Fruit fly (Drosophila melanogaster) whole organism, pupa: ENCODE results near the gene elB.

Experiments
- CG10348 ChIP-seq: fragments of 200-800 bp; sonication (Bioruptor generic); IDR thresholded peaks from 2 replicates; pipeline ENCODE4 v1.3.6; 2022; ENCODE audit warnings: missing biosample characterization, missing genetic modification characterization
- CG12605 ChIP-seq: fragments of 200-800 bp; sonication (Bioruptor generic); IDR thresholded peaks from 2 replicates; pipeline ENCODE4 v1.3.6; 2022; ENCODE audit warnings: missing biosample characterization, missing genetic modification characterization
- CG13204 ChIP-seq: fragments of 200-800 bp; sonication (Bioruptor generic); optimal IDR thresholded peaks from 2 replicates; lab custom pipeline; 2018; ENCODE audit warnings: missing biosample characterization, mild to moderate bottlenecking, missing genetic modification characterization, moderate library complexity
- CG14655 ChIP-seq: fragments of 200-800 bp; sonication (Bioruptor generic); optimal IDR thresholded peaks from 3 replicates; lab custom pipeline; 2017; ENCODE audit warnings: mild to moderate bottlenecking, missing biosample characterization, missing genetic modification reagents, missing genetic modification characterization
- CG15710 ChIP-seq: fragments of 200-800 bp; sonication (Bioruptor generic); optimal IDR thresholded peaks from 2 replicates; lab custom pipeline; 2018; ENCODE audit warnings: missing biosample characterization, mild to moderate bottlenecking, missing genetic modification characterization, moderate library complexity
- CG17806 ChIP-seq: fragments of 200-800 bp; sonication (Bioruptor generic); optimal IDR thresholded peaks from 2 replicates; lab custom pipeline; 2018; ENCODE audit warnings: missing biosample characterization, mild to moderate bottlenecking, missing genetic modification characterization, moderate library complexity
- CG32121 ChIP-seq: fragments of 200-800 bp; sonication (Bioruptor generic); IDR thresholded peaks from 2 replicates; pipeline ENCODE4 v1.3.6; 2022; ENCODE audit warnings: missing biosample characterization, missing genetic modification characterization
- CG34367 ChIP-seq: fragments of 200-800 bp; sonication (Bioruptor generic); optimal IDR thresholded peaks from 2 replicates; lab custom pipeline; 2018; ENCODE audit warnings: missing biosample characterization, mild to moderate bottlenecking, missing genetic modification characterization
- CG4496 ChIP-seq: fragments of 200-800 bp; sonication (Bioruptor generic); IDR thresholded peaks from 3 replicates; pipeline ENCODE4 v1.3.6; 2022; ENCODE audit warnings: missing biosample characterization, missing genetic modification characterization
- CG8159 ChIP-seq: fragments of 200-800 bp; sonication (Bioruptor generic); optimal IDR thresholded peaks from 3 replicates; lab custom pipeline; 2018; ENCODE audit warnings: missing biosample characterization, mild to moderate bottlenecking, missing genetic modification characterization, moderate library complexity
- CG8301 ChIP-seq: fragments of 200-800 bp; sonication (Bioruptor generic); optimal IDR thresholded peaks from 2 replicates; lab custom pipeline; 2018; ENCODE audit warnings: missing biosample characterization, mild to moderate bottlenecking, missing genetic modification characterization
- CG9948 ChIP-seq: fragments of 200-800 bp; sonication (Bioruptor generic); optimal IDR thresholded peaks from 2 replicates; lab custom pipeline; 2018; ENCODE audit warnings: missing biosample characterization, mild to moderate bottlenecking, missing genetic modification characterization, moderate library complexity
- D1 ChIP-seq: fragments of 200-800 bp; sonication (Bioruptor generic); optimal IDR thresholded peaks from 2 replicates; lab custom pipeline; 2018; ENCODE audit warnings: missing biosample characterization, mild to moderate bottlenecking, missing genetic modification characterization, moderate library complexity
- EcR ChIP-seq: fragments of 200-800 bp; sonication (Bioruptor generic); optimal IDR thresholded peaks from 3 replicates; lab custom pipeline; 2019; ENCODE audit warnings: missing biosample characterization, missing genetic modification characterization, mild to moderate bottlenecking, moderate library complexity, missing genetic modification reagents
- Ets98B ChIP-seq: fragments of 200-800 bp; sonication (Bioruptor generic); IDR thresholded peaks from 2 replicates; pipeline ENCODE4 v1.3.6; 2022; ENCODE audit warnings: missing biosample characterization, missing genetic modification characterization
- Pif1A ChIP-seq: fragments of 200-800 bp; sonication (Bioruptor generic); optimal IDR thresholded peaks from 3 replicates; lab custom pipeline; 2016; ENCODE audit warnings: missing biosample characterization, missing genetic modification characterization
- Pif1B ChIP-seq: fragments of 200-800 bp; sonication (Bioruptor generic); optimal IDR thresholded peaks from 3 replicates; lab custom pipeline; 2016; ENCODE audit warnings: missing biosample characterization, missing genetic modification characterization
- Snoo ChIP-seq: fragments of 200-800 bp; sonication (Bioruptor generic); optimal IDR thresholded peaks from 3 replicates; lab custom pipeline; 2017; ENCODE audit warnings: missing biosample characterization, mild to moderate bottlenecking, missing genetic modification characterization, inconsistent platforms
- fd96Ca ChIP-seq: fragments of 200-800 bp; sonication (Bioruptor generic); IDR thresholded peaks from 3 replicates; pipeline ENCODE4 v1.3.6; 2022; ENCODE audit warnings: missing biosample characterization, missing genetic modification characterization
- gl ChIP-seq: fragments of 200-800 bp; sonication (Bioruptor generic); optimal IDR thresholded peaks from 2 replicates; lab custom pipeline; 2018; ENCODE audit warnings: missing biosample characterization, mild to moderate bottlenecking, missing genetic modification characterization
- rn ChIP-seq: fragments of 200-800 bp; sonication (Bioruptor generic); IDR thresholded peaks from 2 replicates; pipeline ENCODE4 v1.3.6; 2022; ENCODE audit warnings: missing biosample characterization, missing genetic modification characterization

The elB gene

DNA sequence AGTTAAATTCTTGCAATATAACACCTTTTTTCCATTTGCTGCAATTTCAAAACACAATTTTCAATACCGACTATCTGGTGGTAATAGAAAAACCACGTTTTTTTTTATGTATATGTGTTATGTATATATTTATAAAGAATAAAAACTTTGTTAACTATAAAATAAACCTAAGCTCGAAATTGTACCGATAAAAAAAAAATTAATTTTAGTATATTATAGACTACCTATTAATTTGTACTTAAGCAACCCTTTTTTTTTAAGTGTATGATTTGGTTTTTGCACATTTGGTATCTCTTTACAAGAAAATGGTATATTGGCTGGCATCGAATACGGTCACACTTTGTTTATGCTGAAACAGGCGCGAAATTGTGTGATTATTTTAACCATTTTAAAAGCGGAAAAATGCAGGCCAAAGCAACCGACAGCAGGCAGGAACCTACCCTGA, 47.6 kb downstream of the elB start, which contains the start of gene spel1:
TSS of gene spel1 (plus strand) at position 334 of the 445 bp plus-strand sequence.
- TF ChIP-seq CG34367 (tag; lab: Kevin White, UChicago) (peak; percentile 36), CG13204 (GFP tag; lab: Kevin White, UChicago) (no peak), CG9948 (tag; lab: Kevin White, UChicago) (peak; percentile 73), CG10348 (no peak; the same call in 1 of the 2 replicates), CG15710 (peak; percentile 72), Snoo (tag; lab: Kevin White, UChicago) (peak; percentile 57), CG4496 (GFP tag; lab: Robert Waterston, UW) (peak; percentile 78; the same call in 2 of the 3 replicates), fd96Ca (GFP tag; lab: Robert Waterston, UW) (0 out of 3 replicates have a peak, but pooled peaks have one; percentile 12), CG8159 (tag; lab: Kevin White, UChicago) (peak; percentile 82), CG32121 (GFP tag; lab: Robert Waterston, UW) (peak; percentile 75), CG14655 (peak; percentile 72), D1 (tag; lab: Kevin White, UChicago) (peak; percentile 73), Ets98B (GFP tag; lab: Robert Waterston, UW) (peak; percentile 68), CG12605 (GFP tag; lab: Robert Waterston, UW) (peak; percentile 79), rn (peak; percentile 52; the same call in 1 of the 2 replicates), Pif1A (no peak), Pif1B (GFP tag; lab: Kevin White, UChicago) (no peak), EcR (GFP tag; lab: Kevin White, UChicago) (no peak), gl (tag; lab: Kevin White, UChicago) (no peak), CG17806 (tag; lab: Kevin White, UChicago) (peak; percentile 77), CG8301 (peak; percentile 70)

- no peak for TF ChIP-seq CG14655
- no peak for TF ChIP-seq gl (tag; lab: Kevin White, UChicago)
- TF ChIP-seq fd96Ca (GFP tag; lab: Robert Waterston, UW) = no peak
- TF ChIP-seq Pif1A = no peak
- no peak for TF ChIP-seq CG9948 (tag; lab: Kevin White, UChicago)
- TF ChIP-seq CG8159 (tag; lab: Kevin White, UChicago) = no peak
- no peak for TF ChIP-seq CG8301
- TF ChIP-seq Pif1B (GFP tag; lab: Kevin White, UChicago) = no peak
- no peak for TF ChIP-seq Snoo (tag; lab: Kevin White, UChicago)
- TF ChIP-seq CG12605 (GFP tag; lab: Robert Waterston, UW) = no peak
- TF ChIP-seq EcR (GFP tag; lab: Kevin White, UChicago) = no peak
- TF ChIP-seq CG4496 (GFP tag; lab: Robert Waterston, UW) = no peak
- no peak for TF ChIP-seq rn
- TF ChIP-seq CG15710 = no peak
- TF ChIP-seq CG10348 = no peak
- no peak for TF ChIP-seq CG32121 (GFP tag; lab: Robert Waterston, UW)
These were observed 48.1 kb downstream of the elB start for dm6 chr2L:14361281-14361680.

dm6 chr2L:14358780-14359462, 50.4 kb downstream of the elB start, which contains the start of gene Pgant35A:
Gene Pgant35A (plus strand): TSS chr2L:14359252.
- TF ChIP-seq CG32121 (GFP tag; lab: Robert Waterston, UW) (no peak), CG34367 (tag; lab: Kevin White, UChicago) (no peak), Pif1B (GFP tag; lab: Kevin White, UChicago) (no peak), CG9948 (tag; lab: Kevin White, UChicago) (peak; percentile 3), CG8301 (no peak), Pif1A (no peak), CG15710 (peak; percentile 3), CG8159 (tag; lab: Kevin White, UChicago) (peak; percentile 12), D1 (tag; lab: Kevin White, UChicago) (peak; percentile 45), Ets98B (GFP tag; lab: Robert Waterston, UW) (0 out of 2 replicates have a peak, but pooled peaks have one; percentile 5), CG12605 (GFP tag; lab: Robert Waterston, UW) (peak; percentile 45; the same call in 1 of the 2 replicates), CG14655 (no peak), rn (no peak)

dm6 chr2L:14356793-14357372, 52.5 kb downstream of the elB start:
- no peak for TF ChIP-seq CG14655
- no peak for TF ChIP-seq CG13204 (GFP tag; lab: Kevin White, UChicago)
- TF ChIP-seq Ets98B (GFP tag; lab: Robert Waterston, UW) = no peak
- no peak for TF ChIP-seq rn
- TF ChIP-seq CG34367 (tag; lab: Kevin White, UChicago) = no peak

DNA sequence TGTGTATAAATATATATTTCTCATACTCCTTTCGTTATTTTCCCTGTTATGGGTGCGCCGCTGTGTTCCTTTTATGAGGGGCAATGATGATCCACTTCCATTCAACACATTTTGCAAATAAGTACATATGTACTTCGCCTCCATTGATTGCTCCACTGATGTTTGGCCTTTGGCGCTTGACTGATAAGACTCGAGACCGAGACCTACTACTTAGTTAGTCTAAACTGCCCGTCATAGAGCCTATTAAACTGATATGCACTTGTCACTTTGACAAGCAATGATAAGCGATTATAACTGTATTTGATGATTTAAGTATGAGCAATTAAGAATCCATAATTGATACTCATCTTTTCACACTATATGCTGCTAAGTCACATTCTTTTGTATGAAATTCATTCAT, 53.1 kb downstream of the elB start:
- no peak for TF ChIP-seq CG15710
- TF ChIP-seq CG13204 (GFP tag; lab: Kevin White, UChicago) = no peak
- no peak for TF ChIP-seq CG12605 (GFP tag; lab: Robert Waterston, UW)
- TF ChIP-seq gl (tag; lab: Kevin White, UChicago) = no peak
- no peak for TF ChIP-seq CG8159 (tag; lab: Kevin White, UChicago)
- no peak for TF ChIP-seq CG34367 (tag; lab: Kevin White, UChicago)
- no peak for TF ChIP-seq Snoo (tag; lab: Kevin White, UChicago)
- TF ChIP-seq Ets98B (GFP tag; lab: Robert Waterston, UW) = no peak; the same call in 1 of the 2 replicates
- no peak for TF ChIP-seq CG10348

DNA sequence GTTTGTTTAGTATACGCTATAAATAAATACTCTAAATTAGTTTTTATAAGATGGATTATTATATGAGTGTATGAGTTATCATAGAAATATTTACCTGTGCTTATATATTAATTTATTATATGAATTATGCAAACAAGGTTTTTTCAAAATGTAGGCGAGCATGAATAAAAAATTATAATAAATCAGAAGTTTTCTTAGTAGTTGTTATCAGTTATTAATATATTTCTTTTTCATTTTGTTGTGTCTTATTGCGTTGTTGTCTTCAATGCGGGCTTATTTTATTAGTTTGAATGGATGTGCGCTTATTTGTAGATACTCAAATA, 53.5 kb downstream of the elB start:
- TF ChIP-seq CG17806 (tag; lab: Kevin White, UChicago) (no peak), CG4496 (GFP tag; lab: Robert Waterston, UW) (no peak), CG8159 (tag; lab: Kevin White, UChicago) (peak; percentile 4), CG14655 (peak; percentile 43), fd96Ca (GFP tag; lab: Robert Waterston, UW) (no peak), CG13204 (GFP tag; lab: Kevin White, UChicago) (no peak), CG10348 (no peak), EcR (GFP tag; lab: Kevin White, UChicago) (no peak), CG12605 (GFP tag; lab: Robert Waterston, UW) (no peak), Ets98B (GFP tag; lab: Robert Waterston, UW) (no peak), CG34367 (tag; lab: Kevin White, UChicago) (no peak), CG32121 (GFP tag; lab: Robert Waterston, UW) (no peak), Pif1A (no peak), Pif1B (GFP tag; lab: Kevin White, UChicago) (no peak), Snoo (tag; lab: Kevin White, UChicago) (no peak), CG8301 (no peak)
- TF ChIP-seq, all 21 proteins: peak for 2
